Worm (Caenorhabditis elegans) whole organism, L4 larva: ENCODE measurements around the gene cutl-23.

Experiments used
- F49E8.2 ChIP-seq: sonication (generic microtip); optimal IDR thresholded peaks from 2 replicates; lab custom pipeline; 2016; ENCODE audit warnings: missing compliant biosample characterization, mild to moderate bottlenecking, missing genetic modification characterization, borderline replicate concordance
- R02D3.7 ChIP-seq: fragments of 150-350 bp; sonication (generic microtip); optimal IDR thresholded peaks from 3 replicates; lab custom pipeline; 2014; ENCODE audit warnings: missing biosample characterization, missing genetic modification characterization
- T20F7.1 ChIP-seq: fragments of 200-800 bp; sonication (Bioruptor generic); optimal IDR thresholded peaks from 2 replicates; lab custom pipeline; 2018; ENCODE audit warnings: mild to moderate bottlenecking, missing genetic modification characterization, missing compliant biosample characterization
- T26A8.4 ChIP-seq: fragments of 200-800 bp; sonication (Bioruptor generic); IDR thresholded peaks from 2 replicates; pipeline ENCODE4 v1.3.6; 2022; ENCODE audit warnings: missing genetic modification characterization, missing compliant biosample characterization
- Y105C5A.15 ChIP-seq: fragments of 200-800 bp; sonication (Bioruptor generic); IDR thresholded peaks from 2 replicates; pipeline ENCODE4 v1.3.6; 2022; ENCODE audit warnings: missing genetic modification characterization, missing compliant biosample characterization
- Y48G9A.11 ChIP-seq: fragments of 200-800 bp; sonication (Bioruptor generic); IDR thresholded peaks from 2 replicates; pipeline ENCODE4 v1.3.6; 2022; ENCODE audit warnings: missing genetic modification reagents, missing genetic modification characterization, missing compliant biosample characterization
- Y75B8A.6 ChIP-seq: fragments of 200-800 bp; sonication (Bioruptor generic); IDR thresholded peaks from 2 replicates; pipeline ENCODE4 v1.3.6; 2022; ENCODE audit warnings: missing genetic modification reagents, missing genetic modification characterization, missing compliant biosample characterization
- ZK337.2 ChIP-seq: fragments of 200-800 bp; sonication (Bioruptor generic); IDR thresholded peaks from 2 replicates; pipeline ENCODE4 v1.3.6; 2022; ENCODE audit warnings: missing genetic modification reagents, missing genetic modification characterization, missing compliant biosample characterization
- aha-1 ChIP-seq: fragments of 150-350 bp; peaks from one replicate; lab custom pipeline; 2014; ENCODE audit warnings: missing biosample characterization, missing genetic modification characterization
- arid-1 ChIP-seq: fragments of 200-800 bp; sonication (Bioruptor generic); conservative IDR thresholded peaks from 2 replicates; pipeline ENCODE4 v1.3.6; 2022; ENCODE audit warnings: missing genetic modification reagents, missing genetic modification characterization, missing compliant biosample characterization
- attf-4 ChIP-seq: sonication (generic microtip); optimal IDR thresholded peaks from 3 replicates; lab custom pipeline; 2017; ENCODE audit warnings: missing biosample characterization, missing genetic modification characterization
- ceh-20 ChIP-seq: fragments of 200-800 bp; sonication (Bioruptor generic); IDR thresholded peaks from 2 replicates; pipeline ENCODE4 v1.3.6; 2022; ENCODE audit warnings: missing genetic modification reagents, missing genetic modification characterization, missing compliant biosample characterization
- ceh-28 ChIP-seq: fragments of 150-350 bp; optimal IDR thresholded peaks from 2 replicates; lab custom pipeline; 2014; ENCODE audit warnings: missing biosample characterization, missing genetic modification reagents, missing genetic modification characterization
- ceh-32 ChIP-seq: sonication (generic microtip); optimal IDR thresholded peaks from 2 replicates; lab custom pipeline; 2016; ENCODE audit warnings: mild to moderate bottlenecking, missing genetic modification characterization, missing compliant biosample characterization; ENCODE audit not compliant: poor library complexity
- daf-12 ChIP-seq: fragments of 150-350 bp; optimal IDR thresholded peaks from 2 replicates; lab custom pipeline; 2014; ENCODE audit warnings: missing biosample characterization, missing genetic modification reagents, missing genetic modification characterization
- daf-19 ChIP-seq: fragments of 200-800 bp; sonication (Bioruptor generic); conservative IDR thresholded peaks from 2 replicates; pipeline ENCODE4 v1.3.6; 2022; ENCODE audit warnings: missing genetic modification characterization, missing compliant biosample characterization
- daf-8 ChIP-seq: fragments of 200-800 bp; sonication (Bioruptor generic); IDR thresholded peaks from 2 replicates; pipeline ENCODE4 v1.3.6; 2022; ENCODE audit warnings: missing genetic modification characterization, missing compliant biosample characterization
- dmd-6 ChIP-seq: fragments of 200-800 bp; sonication (Bioruptor generic); IDR thresholded peaks from 2 replicates; pipeline ENCODE4 v1.3.6; 2022; ENCODE audit warnings: missing genetic modification reagents, missing genetic modification characterization, missing compliant biosample characterization
- dmd-9 ChIP-seq: fragments of 200-800 bp; sonication (Bioruptor generic); IDR thresholded peaks from 2 replicates; pipeline ENCODE4 v1.3.6; 2022; ENCODE audit warnings: missing genetic modification reagents, missing genetic modification characterization, missing compliant biosample characterization
- dpl-1 ChIP-seq: fragments of 150-350 bp; optimal IDR thresholded peaks from 2 replicates; lab custom pipeline; 2014; ENCODE audit warnings: missing biosample characterization, missing genetic modification reagents, missing genetic modification characterization
- hlh-11 ChIP-seq: fragments of 200-800 bp; sonication (Bioruptor generic); optimal IDR thresholded peaks from 2 replicates; lab custom pipeline; 2018; ENCODE audit warnings: mild to moderate bottlenecking, missing genetic modification characterization, missing compliant biosample characterization
- jun-1 ChIP-seq: fragments of 150-350 bp; optimal IDR thresholded peaks from 2 replicates; lab custom pipeline; 2014; ENCODE audit warnings: missing biosample characterization, missing genetic modification reagents, missing genetic modification characterization
- lin-1 ChIP-seq: fragments of 200-800 bp; sonication (Bioruptor generic); IDR thresholded peaks from 2 replicates; pipeline ENCODE4 v1.3.6; 2022; ENCODE audit warnings: missing genetic modification reagents, missing genetic modification characterization, missing compliant biosample characterization
- lin-13 ChIP-seq: fragments of 150-350 bp; optimal IDR thresholded peaks from 2 replicates; lab custom pipeline; 2014; ENCODE audit warnings: missing biosample characterization, missing genetic modification reagents, missing genetic modification characterization
- lin-15B ChIP-seq: fragments of 150-350 bp; sonication (generic microtip); optimal IDR thresholded peaks from 3 replicates; lab custom pipeline; 2014; ENCODE audit warnings: missing biosample characterization, missing genetic modification characterization
- lin-29 ChIP-seq: fragments of 200-800 bp; sonication (Bioruptor generic); IDR thresholded peaks from 2 replicates; pipeline ENCODE4 v1.3.6; 2022; ENCODE audit warnings: missing genetic modification reagents, missing genetic modification characterization, missing compliant biosample characterization
- lin-39 ChIP-seq: fragments of 150-350 bp; optimal IDR thresholded peaks from 2 replicates; lab custom pipeline; 2014; ENCODE audit warnings: missing biosample characterization, missing genetic modification reagents, missing genetic modification characterization
- lsy-2 ChIP-seq, 2 experiments: fragments of 150-350 bp in 1 of 2; sonication (generic microtip) in 1 of 2; optimal IDR thresholded peaks; 2 replicates each; lab custom pipeline; 2014 to 2017; ENCODE audit warnings: missing biosample characterization in 2 of 2, missing genetic modification characterization in 2 of 2
- mdl-1 ChIP-seq, 2 experiments: fragments of 150-350 bp in 1 of 2; sonication (generic microtip) in 1 of 2; optimal IDR thresholded peaks; 2 replicates each; lab custom pipeline; 2014 to 2017; ENCODE audit warnings: missing biosample characterization in 2 of 2, missing genetic modification characterization in 2 of 2
- mdt-29 ChIP-seq: fragments of 200-800 bp; sonication (Bioruptor generic); IDR thresholded peaks from 2 replicates; pipeline ENCODE4 v1.3.6; 2022; ENCODE audit warnings: missing genetic modification reagents, missing genetic modification characterization, missing compliant biosample characterization
- mep-1 ChIP-seq: fragments of 150-350 bp; sonication (generic microtip); optimal IDR thresholded peaks from 3 replicates; lab custom pipeline; 2014; ENCODE audit warnings: missing biosample characterization, missing genetic modification characterization
- mes-2 ChIP-seq: sonication (generic microtip); optimal IDR thresholded peaks from 2 replicates; lab custom pipeline; 2016; ENCODE audit warnings: missing genotype, mild to moderate bottlenecking, missing genetic modification characterization, missing compliant biosample characterization; ENCODE audit not compliant: poor library complexity, severe bottlenecking
- nhr-102 ChIP-seq: sonication (generic microtip); optimal IDR thresholded peaks from 2 replicates; lab custom pipeline; 2016; ENCODE audit warnings: mild to moderate bottlenecking, missing genetic modification characterization, moderate library complexity, missing compliant biosample characterization
- nhr-237 ChIP-seq: sonication (generic microtip); optimal IDR thresholded peaks from 2 replicates; lab custom pipeline; 2017; ENCODE audit warnings: missing biosample characterization, missing genetic modification characterization
- nhr-28 ChIP-seq: fragments of 150-350 bp; optimal IDR thresholded peaks from 2 replicates; lab custom pipeline; 2014; ENCODE audit warnings: missing biosample characterization, missing genetic modification characterization
- snpc-1.2 ChIP-seq: fragments of 200-800 bp; sonication (Bioruptor generic); IDR thresholded peaks from 2 replicates; pipeline ENCODE4 v1.3.6; 2022; ENCODE audit warnings: missing genetic modification reagents, missing genetic modification characterization, missing compliant biosample characterization
- unc-130 ChIP-seq: sonication (generic microtip); optimal IDR thresholded peaks from 2 replicates; lab custom pipeline; 2016; ENCODE audit warnings: missing genetic modification reagents, missing genetic modification characterization, missing compliant biosample characterization
- unc-39 ChIP-seq: sonication (generic microtip); optimal IDR thresholded peaks from 2 replicates; lab custom pipeline; 2017; ENCODE audit warnings: missing biosample characterization, missing genetic modification characterization

The cutl-23 gene

DNA sequence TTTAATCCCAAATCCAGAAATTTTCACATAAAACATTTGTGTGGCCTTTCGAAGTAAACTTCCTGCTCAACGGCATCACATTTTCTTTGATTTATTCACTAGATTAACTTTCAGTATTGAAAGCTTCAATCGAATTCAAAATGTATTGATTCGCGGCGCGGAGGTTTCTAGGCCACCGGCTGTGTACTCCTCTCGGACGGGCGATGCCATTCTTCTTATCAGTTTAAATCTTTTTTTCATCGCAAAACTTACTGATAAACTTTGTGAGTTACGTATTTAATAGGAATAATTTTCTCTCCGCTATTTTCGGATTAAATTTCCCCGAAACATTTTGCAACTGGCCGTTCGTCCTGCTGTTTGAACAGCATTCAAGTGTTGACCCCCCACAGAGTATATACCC lies 48.1 kb upstream of the cutl-23 start (continued):
- peak; percentile 72 for TF ChIP-seq unc-130
- peak; percentile 95 for TF ChIP-seq aha-1 (tag; lab: Kevin White, UChicago)
- TF ChIP-seq arid-1 (GFP tag; lab: Robert Waterston, UW), result peak; percentile 56; the same call in 1 of the 2 replicates
- peak; percentile 58 for TF ChIP-seq mep-1
- peak in 1 of 2 experiments; percentile 81 for TF ChIP-seq lsy-2 (tag; optimal IDR thresholded peaks at IDR 0.05; lab: Kevin White, UChicago)
- no peak for TF ChIP-seq attf-4 (tag; lab: Kevin White, UChicago)
- peak; percentile 17 for TF ChIP-seq ceh-28
- peak; percentile 67 for TF ChIP-seq nhr-28 (tag; lab: Kevin White, UChicago)
- TF ChIP-seq dmd-9 (GFP tag; lab: Robert Waterston, UW), result 0 out of 2 replicates have a peak, but pooled peaks have one; percentile 19
- TF ChIP-seq lin-15B (tag; lab: Kevin White, UChicago), result no peak
- no peak for TF ChIP-seq ceh-20 (GFP tag; lab: Robert Waterston, UW)
- TF ChIP-seq daf-19 (GFP tag; lab: Robert Waterston, UW), result no peak
- no peak for TF ChIP-seq daf-8 (GFP tag; lab: Robert Waterston, UW)
- peak; percentile 61 for TF ChIP-seq hlh-11 (tag; lab: Kevin White, UChicago)
- TF ChIP-seq unc-39, result no peak
- TF ChIP-seq ZK337.2 (GFP tag; lab: Robert Waterston, UW), result peak; percentile 89
- no peak for TF ChIP-seq lin-39 (tag; lab: Kevin White, UChicago)
- TF ChIP-seq daf-12 (tag; lab: Kevin White, UChicago), result no peak
- TF ChIP-seq ceh-32 (tag; lab: Kevin White, UChicago), result no peak
- TF ChIP-seq T26A8.4, result peak; percentile 66
- TF ChIP-seq lin-13 (GFP tag; lab: Kevin White, UChicago), result no peak
- TF ChIP-seq nhr-102 (tag; lab: Kevin White, UChicago), result peak; percentile 67
- TF ChIP-seq mes-2, result peak; percentile 98
- no peak for TF ChIP-seq R02D3.7 (tag; lab: Kevin White, UChicago)
- peak; percentile 86 for TF ChIP-seq dmd-6 (GFP tag; lab: Robert Waterston, UW)
- TF ChIP-seq dpl-1 (GFP tag; lab: Kevin White, UChicago), result peak; percentile 93
- 0 out of 2 replicates have a peak, but pooled peaks have one; percentile 32 for TF ChIP-seq lin-1 (GFP tag; lab: Robert Waterston, UW)

DNA sequence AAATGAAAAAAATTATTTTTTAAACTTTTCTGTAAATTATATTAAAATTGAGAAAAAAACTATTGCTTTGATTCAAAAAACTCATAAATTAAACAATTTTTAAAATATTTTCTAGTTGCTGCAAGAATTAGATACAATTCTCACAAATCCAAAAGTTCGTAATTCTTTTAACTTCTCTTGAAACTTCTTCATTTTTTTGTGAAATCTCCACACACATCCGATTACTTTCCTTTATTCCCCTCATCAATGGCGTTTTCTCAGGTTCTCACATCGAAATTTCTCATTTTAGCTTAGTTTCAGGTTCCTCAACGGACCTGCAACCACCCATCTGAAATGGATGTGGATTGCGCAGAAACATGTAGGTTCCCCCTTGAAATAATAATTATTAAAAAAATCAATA lies 47.4 kb upstream of the cutl-23 start, which contains the start of gene wrm-1:
Gene wrm-1 (plus strand): TSS at position 301 of the 400 bp plus-strand sequence.
- TF ChIP-seq lin-13 (GFP tag; lab: Kevin White, UChicago) (no peak), Y75B8A.6 (GFP tag; lab: Robert Waterston, UW) (no peak), Y105C5A.15 (GFP tag; lab: Robert Waterston, UW) (no peak), daf-12 (tag; lab: Kevin White, UChicago) (no peak), nhr-102 (tag; lab: Kevin White, UChicago) (no peak), mdl-1 (tag; optimal IDR thresholded peaks at IDR 0.05; lab: Kevin White, UChicago) (no peak), nhr-237 (tag; lab: Kevin White, UChicago) (no peak), T20F7.1 (GFP tag; lab: Kevin White, UChicago) (no peak), jun-1 (no peak), lin-29 (GFP tag; lab: Robert Waterston, UW) (no peak)

DNA sequence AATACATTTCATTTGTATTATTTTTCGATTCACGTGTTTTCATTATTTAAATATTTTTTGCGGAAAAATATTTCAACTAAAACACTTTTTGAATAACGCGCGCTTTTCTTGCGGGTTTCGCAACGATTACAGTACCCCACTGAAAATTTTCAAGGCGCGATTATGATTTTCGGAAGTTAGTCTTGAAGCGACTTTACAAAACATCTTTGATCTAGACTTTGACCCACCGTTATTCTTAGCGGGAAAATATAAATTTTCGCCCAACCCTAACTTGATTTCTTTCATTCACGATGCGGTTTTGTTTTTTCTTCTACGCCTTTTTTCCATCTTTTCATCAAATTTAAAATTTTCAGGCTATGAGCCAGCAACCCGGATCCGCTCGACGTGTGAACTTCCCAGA lies 42.2 kb upstream of the cutl-23 start, which contains the start of gene egg-1:
Gene egg-1 (plus strand): TSS at position 354 of the 400 bp plus-strand sequence.
- TF ChIP-seq snpc-1.2 (GFP tag; lab: Robert Waterston, UW), result peak; percentile 43; the same call in 1 of the 2 replicates
- TF ChIP-seq mdt-29 (GFP tag; lab: Robert Waterston, UW), result 0 out of 2 replicates have a peak, but pooled peaks have one; percentile 10
- peak; percentile 40 for TF ChIP-seq aha-1 (tag; lab: Kevin White, UChicago)
- TF ChIP-seq lin-15B (tag; lab: Kevin White, UChicago), result no peak
- TF ChIP-seq unc-130, result peak; percentile 85
- TF ChIP-seq Y48G9A.11 (GFP tag; lab: Robert Waterston, UW), result peak; percentile 78
- TF ChIP-seq F49E8.2 (tag; lab: Kevin White, UChicago), result peak; percentile 91
- no peak for TF ChIP-seq daf-8 (GFP tag; lab: Robert Waterston, UW)
